Fruit fly (Drosophila melanogaster) whole organism, adult: ENCODE measurements around the gene deltaCOP.

Experiments
- CG12768 ChIP-seq: fragments of 200-800 bp; sonication (Bioruptor generic); optimal IDR thresholded peaks from 2 replicates; lab custom pipeline; 2017; ENCODE audit warnings: missing biosample characterization, missing genetic modification characterization, mild to moderate bottlenecking, moderate library complexity, missing genetic modification reagents
- CG1620 ChIP-seq: fragments of 200-800 bp; sonication (Bioruptor generic); optimal IDR thresholded peaks from 2 replicates; lab custom pipeline; 2016; ENCODE audit warnings: missing biosample characterization, missing genetic modification characterization
- CG5204 ChIP-seq: fragments of 200-800 bp; sonication (Bioruptor generic); optimal IDR thresholded peaks from 2 replicates; lab custom pipeline; 2016; ENCODE audit warnings: missing biosample characterization, missing genetic modification characterization
- CG7045 ChIP-seq: fragments of 200-800 bp; sonication (Bioruptor generic); optimal IDR thresholded peaks from 2 replicates; lab custom pipeline; 2017; ENCODE audit warnings: missing biosample characterization, mild to moderate bottlenecking, missing genetic modification characterization
- Crg-1 ChIP-seq: fragments of 200-800 bp; sonication (Bioruptor generic); optimal IDR thresholded peaks from 2 replicates; lab custom pipeline; 2016; ENCODE audit warnings: missing biosample characterization, missing genetic modification characterization
- bab1 ChIP-seq: fragments of 200-800 bp; sonication (Bioruptor generic); optimal IDR thresholded peaks from 3 replicates; lab custom pipeline; 2019; ENCODE audit warnings: missing biosample characterization, mild to moderate bottlenecking, missing genetic modification characterization, moderate library complexity
- kay ChIP-seq: fragments of 200-800 bp; sonication (Bioruptor generic); peaks from one replicate; lab custom pipeline; 2016; ENCODE audit warnings: missing biosample characterization, missing genetic modification characterization, borderline replicate concordance
- toe ChIP-seq: fragments of 200-800 bp; sonication (Bioruptor generic); optimal IDR thresholded peaks from 2 replicates; lab custom pipeline; 2016; ENCODE audit warnings: missing biosample characterization, missing genetic modification characterization

DNA sequence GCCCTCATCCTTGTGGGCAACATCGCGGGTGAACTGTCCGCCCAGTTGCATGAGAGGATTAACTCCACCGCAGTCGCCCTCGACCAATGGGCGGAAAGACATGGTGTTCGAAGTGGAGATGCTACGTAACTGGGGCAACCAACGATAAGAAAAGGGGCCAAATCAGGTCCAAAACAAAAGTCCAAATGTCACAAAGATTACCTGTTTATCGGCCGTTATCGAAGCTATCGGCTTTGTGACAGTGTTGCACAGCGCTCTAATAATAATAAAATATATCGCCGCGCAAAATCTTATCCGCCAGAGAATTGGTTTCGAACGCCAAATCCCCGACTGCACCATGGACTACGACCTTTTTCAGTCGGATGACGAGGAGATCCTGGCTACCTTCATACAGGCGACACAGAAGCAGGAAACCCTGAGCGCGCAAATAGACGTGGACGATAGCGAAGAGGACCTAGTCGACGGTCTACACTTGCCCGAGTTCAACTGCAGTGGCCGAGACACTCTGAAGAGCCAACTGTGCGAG, 7.1 kb upstream of the deltaCOP start, which contains the start of the genes CG14803 and Pex5:
- no peak for TF ChIP-seq CG7045 (GFP tag; lab: Kevin White, UChicago)
- TF ChIP-seq CG5204 (GFP tag; lab: Kevin White, UChicago): no peak
- no peak for TF ChIP-seq toe (GFP tag; lab: Kevin White, UChicago)
- peak; percentile 56 for TF ChIP-seq CG1620
- peak; percentile 24 for TF ChIP-seq Crg-1 (GFP tag; lab: Kevin White, UChicago)
- TF ChIP-seq kay (GFP tag; lab: Kevin White, UChicago): no peak
- peak; percentile 63 for TF ChIP-seq bab1 (GFP tag; lab: Kevin White, UChicago)
- TF ChIP-seq CG12768: peak; percentile 63
